Worm (Caenorhabditis elegans) whole organism, L3 larva: Measurements from ENCODE around the gene dsl-5.
A peak's percentile ranks its signal among the peaks of the same experiment; 100 is the strongest.

Experiments
- aly-2 ChIP-seq: fragments of 150-350 bp; optimal IDR thresholded peaks from 2 replicates; lab custom pipeline; 2014; ENCODE audit warnings: missing biosample characterization, missing genetic modification characterization
- ceh-82 ChIP-seq: fragments of 150-350 bp; optimal IDR thresholded peaks from 2 replicates; lab custom pipeline; 2014; ENCODE audit warnings: missing biosample characterization, missing genetic modification characterization
- ceh-9 ChIP-seq: sonication (generic microtip); optimal IDR thresholded peaks from 2 replicates; lab custom pipeline; 2018; ENCODE audit warnings: missing biosample characterization, missing genetic modification characterization
- elt-2 ChIP-seq: sonication (generic microtip); optimal IDR thresholded peaks from 2 replicates; lab custom pipeline; 2016; ENCODE audit warnings: missing genetic modification reagents, mild to moderate bottlenecking, missing genetic modification characterization, missing compliant biosample characterization
- lsy-12 ChIP-seq: sonication (generic microtip); optimal IDR thresholded peaks from 2 replicates; lab custom pipeline; 2016; ENCODE audit warnings: mild to moderate bottlenecking, missing genetic modification characterization, missing compliant biosample characterization
- nhr-11 ChIP-seq: fragments of 150-350 bp; optimal IDR thresholded peaks from 2 replicates; lab custom pipeline; 2014; ENCODE audit warnings: missing biosample characterization, missing genetic modification characterization
- sea-2 ChIP-seq: fragments of 150-350 bp; sonication (generic microtip); optimal IDR thresholded peaks from 4 replicates; lab custom pipeline; 2014; ENCODE audit warnings: missing biosample characterization, missing genetic modification reagents, missing genetic modification characterization
- tbx-2 ChIP-seq: sonication (generic microtip); optimal IDR thresholded peaks from 2 replicates; lab custom pipeline; 2016; ENCODE audit warnings: mild to moderate bottlenecking, missing genetic modification characterization, missing compliant biosample characterization
- zag-1 ChIP-seq: fragments of 150-350 bp; optimal IDR thresholded peaks from 2 replicates; lab custom pipeline; 2014; ENCODE audit warnings: missing biosample characterization, missing genetic modification characterization

ce11 chrIV:11593415-11594190 is 27.2 kb downstream of the dsl-5 start, which contains the start of gene F40F11.3:
- TF ChIP-seq tbx-2 (tag; lab: Kevin White, UChicago) (peak; percentile 69), aly-2 (peak; percentile 7), lsy-12 (tag; lab: Kevin White, UChicago) (peak; percentile 90), sea-2 (GFP tag; lab: Kevin White, UChicago) (no peak), nhr-11 (tag; lab: Kevin White, UChicago) (peak; percentile 78), zag-1 (tag; lab: Kevin White, UChicago) (no peak), ceh-82 (tag; lab: Kevin White, UChicago) (no peak), ceh-9 (tag; lab: Kevin White, UChicago) (no peak), elt-2 (tag; lab: Kevin White, UChicago) (peak; percentile 69)
